Worm (Caenorhabditis elegans) whole organism, L4 larva: ENCODE results near the gene mog-5.

Source experiments
- F49E8.2 ChIP-seq: sonication (generic microtip); optimal IDR thresholded peaks from 2 replicates; lab custom pipeline; 2016; ENCODE audit warnings: missing compliant biosample characterization, mild to moderate bottlenecking, missing genetic modification characterization, borderline replicate concordance
- aha-1 ChIP-seq: fragments of 150-350 bp; peaks from one replicate; lab custom pipeline; 2014; ENCODE audit warnings: missing biosample characterization, missing genetic modification characterization
- dpl-1 ChIP-seq: fragments of 150-350 bp; optimal IDR thresholded peaks from 2 replicates; lab custom pipeline; 2014; ENCODE audit warnings: missing biosample characterization, missing genetic modification reagents, missing genetic modification characterization
- snpc-1.2 ChIP-seq: fragments of 200-800 bp; sonication (Bioruptor generic); IDR thresholded peaks from 2 replicates; pipeline ENCODE4 v1.3.6; 2022; ENCODE audit warnings: missing genetic modification reagents, missing genetic modification characterization, missing compliant biosample characterization
- zag-1 ChIP-seq: fragments of 150-350 bp; optimal IDR thresholded peaks from 2 replicates; lab custom pipeline; 2014; ENCODE audit warnings: missing biosample characterization, missing genetic modification characterization

ce11 chrII:5446506-5446905 is 47.2 kb downstream of the mog-5 start, which contains the start of gene nmr-1:
- no peak for TF ChIP-seq dpl-1
- TF ChIP-seq F49E8.2: no peak
- TF ChIP-seq zag-1 (tag; lab: Kevin White, UChicago): no peak
- no peak for TF ChIP-seq aha-1 (tag; lab: Kevin White, UChicago)
- TF ChIP-seq snpc-1.2 (GFP tag; lab: Robert Waterston, UW): no peak
